Fruit fly (Drosophila melanogaster): ENCODE data around the gene RhoGAP68F.

RhoGAP68F gene

DNA sequence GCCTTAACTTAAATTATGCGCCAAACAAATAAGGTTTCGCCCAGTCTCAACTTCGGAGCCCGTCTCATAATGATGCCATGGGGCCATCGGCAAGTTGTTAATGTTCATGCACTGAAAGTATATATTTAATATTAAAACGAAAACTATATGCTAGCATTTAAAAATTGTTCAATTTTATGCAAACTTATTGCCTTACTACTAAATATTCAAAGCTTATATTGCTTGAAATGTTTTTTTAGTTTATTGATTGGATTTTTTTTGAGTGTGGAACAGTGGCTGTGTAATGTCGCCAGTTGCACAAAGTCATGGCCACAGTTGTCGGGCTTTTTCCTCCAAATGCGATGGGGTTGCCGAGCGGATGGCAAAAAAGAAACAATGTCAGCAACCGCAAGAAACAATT is 24.5 kb upstream of the RhoGAP68F start (continued):
- TF ChIP-seq CG5245 (GFP tag; optimal IDR thresholded peaks at IDR 0.05) (no peak), CG10267 (tag; optimal IDR thresholded peaks at IDR 0.05) (peak; percentile 25), sisA (GFP tag; IDR thresholded peaks at IDR 0.05) (peak; percentile 22; the same call in 1 of the 2 replicates), CG15601 (tag; optimal IDR thresholded peaks at IDR 0.05) (no peak), trem (tag; optimal IDR thresholded peaks at IDR 0.05) (no peak), sens (GFP tag) (peak; percentile 73), tgo (GFP tag; IDR thresholded peaks at IDR 0.05) (peak; percentile 30; the same call in 1 of the 3 replicates), danr (GFP tag; IDR thresholded peaks at IDR 0.05) (no peak), Xrp1 (GFP tag; IDR thresholded peaks at IDR 0.05) (peak; percentile 44; the same call in 1 of the 2 replicates), D19A (tag; optimal IDR thresholded peaks at IDR 0.05) (peak; percentile 23), Ada2b (GFP tag; IDR thresholded peaks at IDR 0.05) (peak; percentile 51; the same call in 1 of the 2 replicates), CG15696 (tag; optimal IDR thresholded peaks at IDR 0.05) (no peak), CG7745 (tag; optimal IDR thresholded peaks at IDR 0.05) (no peak), gfzf (GFP tag; optimal IDR thresholded peaks at IDR 0.05) (no peak), corto (GFP tag; optimal IDR thresholded peaks at IDR 0.05) (peak; percentile 25), Adf1 (GFP tag; IDR thresholded peaks at IDR 0.05) (no peak), CG8388 (GFP tag; optimal IDR thresholded peaks at IDR 0.05) (peak; percentile 9), Hmx (GFP tag; optimal IDR thresholded peaks at IDR 0.05) (no peak), YL-1 (GFP tag; optimal IDR thresholded peaks at IDR 0.05) (no peak), CG8924 (tag; optimal IDR thresholded peaks at IDR 0.05) (no peak), phol (tag; optimal IDR thresholded peaks at IDR 0.05) (peak; percentile 25), CG8281 (tag; optimal IDR thresholded peaks at IDR 0.05) (no peak), lbe (GFP tag; optimal IDR thresholded peaks at IDR 0.05) (peak; percentile 34), E2f2 (GFP tag; IDR thresholded peaks at IDR 0.05) (0 out of 2 replicates have a peak, but pooled peaks have one; percentile 29), CG2712 (tag; optimal IDR thresholded peaks at IDR 0.05) (peak; percentile 41), Med (GFP tag) (peak; percentile 46), CG17385 (GFP tag; optimal IDR thresholded peaks at IDR 0.05) (no peak), CG30403 (GFP tag; optimal IDR thresholded peaks at IDR 0.05) (peak; percentile 5), CG9876 (GFP tag; optimal IDR thresholded peaks at IDR 0.05) (no peak), fu2 (GFP tag; optimal IDR thresholded peaks at IDR 0.05) (no peak), CG18619 (GFP tag; optimal IDR thresholded peaks at IDR 0.05) (no peak), zf30C (GFP tag; optimal IDR thresholded peaks at IDR 0.05) (no peak), prd (optimal IDR thresholded peaks at IDR 0.05) (no peak), prd (GFP tag; IDR thresholded peaks at IDR 0.05) (peak; percentile 39; the same call in 2 of the 3 replicates), CG14710 (tag; optimal IDR thresholded peaks at IDR 0.05) (peak; percentile 9), nom (GFP tag; optimal IDR thresholded peaks at IDR 0.05) (peak; percentile 50), CG16813 (GFP tag; IDR thresholded peaks at IDR 0.05; ENCODE audit: partially characterized antibody) (no peak), Hr78 (GFP tag; optimal IDR thresholded peaks at IDR 0.05) (no peak), row (GFP tag; IDR thresholded peaks at IDR 0.05) (peak; percentile 37; the same call in 1 of the 3 replicates), en (GFP tag; optimal IDR thresholded peaks at IDR 0.05) (no peak), CG4820 (GFP tag; optimal IDR thresholded peaks at IDR 0.05) (peak; percentile 40), tin (GFP tag; optimal IDR thresholded peaks at IDR 0.05) (peak; percentile 8), CG18262 (tag; optimal IDR thresholded peaks at IDR 0.05) (peak; percentile 19), crol (GFP tag; IDR thresholded peaks at IDR 0.05) (no peak), sqz (GFP tag; optimal IDR thresholded peaks at IDR 0.05) (no peak), CG10979 (tag; optimal IDR thresholded peaks at IDR 0.05) (peak; percentile 52), CG17359 (tag; optimal IDR thresholded peaks at IDR 0.05) (peak; percentile 39), CG17328 (GFP tag; IDR thresholded peaks at IDR 0.05) (peak; percentile 53; the same call in 1 of the 2 replicates), Pdp1 (GFP tag; optimal IDR thresholded peaks at IDR 0.05) (no peak), CG11695 (GFP tag; IDR thresholded peaks at IDR 0.05) (no peak)

All from whole organism, embryonic.